Fruit fly (Drosophila melanogaster) whole organism, prepupa: Measurements from ENCODE around the gene Hmbs.

ENCODE experiments used
- Blimp-1 ChIP-seq: fragments of 200-800 bp; sonication (Bioruptor generic); optimal IDR thresholded peaks from 3 replicates; lab custom pipeline; 2017; ENCODE audit warnings: missing biosample characterization, missing genetic modification characterization, mild to moderate bottlenecking, moderate library complexity, missing genetic modification reagents
- CG1621 ChIP-seq: fragments of 200-800 bp; sonication (Bioruptor generic); optimal IDR thresholded peaks from 3 replicates; lab custom pipeline; 2018; ENCODE audit warnings: missing biosample characterization, mild to moderate bottlenecking, missing genetic modification characterization
- CG34406 ChIP-seq: fragments of 200-800 bp; sonication (Bioruptor generic); optimal IDR thresholded peaks from 3 replicates; lab custom pipeline; 2016; ENCODE audit warnings: missing biosample characterization, missing genetic modification characterization
- CG8319 ChIP-seq: fragments of 200-800 bp; sonication (Bioruptor generic); optimal IDR thresholded peaks from 3 replicates; lab custom pipeline; 2016; ENCODE audit warnings: missing biosample characterization, missing genetic modification characterization
- Eip78C ChIP-seq: fragments of 200-800 bp; sonication (Bioruptor generic); peaks from one replicate; lab custom pipeline; 2016; ENCODE audit warnings: missing biosample characterization, missing genetic modification characterization
- Eip93F ChIP-seq: fragments of 200-800 bp; sonication (Bioruptor generic); optimal IDR thresholded peaks from 2 replicates; lab custom pipeline; 2016; ENCODE audit warnings: missing biosample characterization, mild to moderate bottlenecking, missing genetic modification characterization
- OdsH ChIP-seq: fragments of 200-800 bp; sonication (Bioruptor generic); optimal IDR thresholded peaks from 3 replicates; lab custom pipeline; 2016; ENCODE audit warnings: missing biosample characterization, missing genetic modification characterization
- Sox102F ChIP-seq: fragments of 200-800 bp; sonication (Bioruptor generic); optimal IDR thresholded peaks from 2 replicates; lab custom pipeline; 2016; ENCODE audit warnings: missing biosample characterization, mild to moderate bottlenecking, missing genetic modification characterization
- cyc ChIP-seq: fragments of 200-800 bp; sonication (Bioruptor generic); optimal IDR thresholded peaks from 3 replicates; lab custom pipeline; 2016; ENCODE audit warnings: missing biosample characterization, missing genetic modification characterization
- dsx ChIP-seq: fragments of 200-800 bp; optimal IDR thresholded peaks from 3 replicates; lab custom pipeline; 2019; ENCODE audit warnings: missing biosample characterization, mild to moderate bottlenecking, missing genetic modification characterization, moderate library complexity; ENCODE audit not compliant: poor library complexity, severe bottlenecking
- net ChIP-seq: fragments of 200-800 bp; sonication (Bioruptor generic); optimal IDR thresholded peaks from 3 replicates; lab custom pipeline; 2016; ENCODE audit warnings: missing biosample characterization, missing genetic modification characterization
- pdm3 ChIP-seq: fragments of 200-800 bp; sonication (Bioruptor generic); optimal IDR thresholded peaks from 3 replicates; lab custom pipeline; 2016; ENCODE audit warnings: missing biosample characterization, missing genetic modification characterization
- spab ChIP-seq: fragments of 200-800 bp; sonication (Bioruptor generic); optimal IDR thresholded peaks from 2 replicates; lab custom pipeline; 2017; ENCODE audit warnings: missing biosample characterization, mild to moderate bottlenecking, missing genetic modification characterization, missing genetic modification reagents
- vri ChIP-seq: fragments of 200-800 bp; sonication (Bioruptor generic); optimal IDR thresholded peaks from 3 replicates; lab custom pipeline; 2016; ENCODE audit warnings: missing biosample characterization, mild to moderate bottlenecking, missing genetic modification characterization

dm6 chr3L:1366879-1367650 lies 32.4 kb downstream of the Hmbs start:
- no peak for TF ChIP-seq pdm3 (GFP tag; lab: Kevin White, UChicago)
- no peak for TF ChIP-seq CG8319 (GFP tag; lab: Kevin White, UChicago)
- no peak for TF ChIP-seq OdsH (GFP tag; lab: Kevin White, UChicago)
- no peak for TF ChIP-seq vri (GFP tag; lab: Kevin White, UChicago)
- peak; percentile 96 for TF ChIP-seq dsx (GFP tag; lab: Kevin White, UChicago)
- TF ChIP-seq Eip93F (GFP tag; lab: Kevin White, UChicago): no peak
- peak; percentile 47 for TF ChIP-seq CG1621 (tag; lab: Kevin White, UChicago)
- peak; percentile 28 for TF ChIP-seq Eip78C (GFP tag; lab: Kevin White, UChicago)
- TF ChIP-seq Sox102F: no peak
- no peak for TF ChIP-seq cyc
- TF ChIP-seq CG34406 (GFP tag; lab: Kevin White, UChicago): no peak
- no peak for TF ChIP-seq Blimp-1 (GFP tag; lab: Kevin White, UChicago)
- TF ChIP-seq spab: no peak
- no peak for TF ChIP-seq net
